Worm (Caenorhabditis elegans): ENCODE data around the gene srb-16.

Gene srb-16

DNA sequence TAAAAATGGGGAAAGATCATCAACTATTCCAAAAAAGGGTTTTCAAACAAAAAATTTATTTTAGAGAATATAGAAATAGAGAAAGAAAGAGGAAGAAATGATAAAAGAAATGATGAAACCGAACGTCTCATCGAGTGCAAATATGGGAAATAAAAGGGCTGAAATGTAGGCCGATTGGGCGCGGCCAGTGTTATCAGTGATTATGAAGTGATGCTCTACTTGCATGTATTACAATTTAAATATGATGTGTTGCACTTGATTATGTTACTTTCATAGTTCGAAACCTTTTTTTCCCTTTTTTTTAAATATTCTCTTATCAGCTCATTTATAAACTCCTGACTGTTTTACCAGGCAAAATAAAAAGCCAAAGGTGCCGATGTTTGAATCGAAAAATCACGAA is 41.0 kb upstream of the srb-16 start:
- TF ChIP-seq unc-130 (GFP tag; optimal IDR thresholded peaks at IDR 0.05) (no peak), pqm-1 (tag; optimal IDR thresholded peaks at IDR 0.05) (peak; percentile 98), dmd-6 (GFP tag; IDR thresholded peaks at IDR 0.05) (peak; percentile 65), nhr-77 (tag; optimal IDR thresholded peaks at IDR 0.05) (peak; percentile 60), daf-16 (GFP tag; optimal IDR thresholded peaks at IDR 0.05) (no peak), daf-16 (tag; optimal IDR thresholded peaks at IDR 0.05) (peak; percentile 69), aha-1 (tag) (peak; percentile 40), dpl-1 (GFP tag; optimal IDR thresholded peaks at IDR 0.05) (no peak), dve-1 (tag; optimal IDR thresholded peaks at IDR 0.05; ENCODE audit: insufficient read depth) (peak; percentile 74), php-3 (GFP tag; IDR thresholded peaks at IDR 0.05) (peak; percentile 47; the same call in 1 of the 2 replicates), jun-1 (tag; optimal IDR thresholded peaks at IDR 0.05) (peak; percentile 18), F37D6.2 (tag; optimal IDR thresholded peaks at IDR 0.05) (no peak), nhr-28 (tag; optimal IDR thresholded peaks at IDR 0.05) (peak; percentile 81), duxl-1 (tag; optimal IDR thresholded peaks at IDR 0.05; ENCODE audit: poor library complexity) (no peak), hlh-11 (tag; optimal IDR thresholded peaks at IDR 0.05) (peak; percentile 67)

- TF ChIP-seq lin-38 (GFP tag; IDR thresholded peaks at IDR 0.05) (peak; percentile 81), aha-1 (tag) (peak; percentile 37), unc-62 (GFP tag; optimal IDR thresholded peaks at IDR 0.05 in 1 of 2) (no peak), unc-62 (tag; optimal IDR thresholded peaks at IDR 0.05) (no peak), snpc-1.2 (GFP tag; IDR thresholded peaks at IDR 0.05) (no peak), nhr-48 (tag; optimal IDR thresholded peaks at IDR 0.05) (no peak)
Measured at ce11 chrII:5187934-5188333, 37.2 kb upstream of the srb-16 start.

ce11 chrII:5187469-5187868 is 36.7 kb upstream of the srb-16 start, which contains the start of gene crh-2:
TSS of gene crh-2 (minus strand) at chrII:5187569.
- TF ChIP-seq unc-39 (tag; optimal IDR thresholded peaks at IDR 0.05) (no peak), rbr-2 (tag; optimal IDR thresholded peaks at IDR 0.05) (no peak), madf-9 (GFP tag; conservative IDR thresholded peaks at IDR 0.05) (no peak), mdt-29 (GFP tag; IDR thresholded peaks at IDR 0.05) (no peak), unc-130 (GFP tag; optimal IDR thresholded peaks at IDR 0.05) (no peak), daf-16 (GFP tag; optimal IDR thresholded peaks at IDR 0.05) (no peak), daf-16 (tag; optimal IDR thresholded peaks at IDR 0.05) (no peak), attf-4 (tag; optimal IDR thresholded peaks at IDR 0.05) (no peak), F10B5.3 (tag; optimal IDR thresholded peaks at IDR 0.05) (no peak), gei-8 (GFP tag; optimal IDR thresholded peaks at IDR 0.05) (no peak), mep-1 (tag; optimal IDR thresholded peaks at IDR 0.05) (no peak), snpc-4 (tag; optimal IDR thresholded peaks at IDR 0.05) (no peak), hlh-11 (tag; optimal IDR thresholded peaks at IDR 0.05) (no peak), T20F7.1 (GFP tag; optimal IDR thresholded peaks at IDR 0.05) (no peak), nhr-6 (tag; optimal IDR thresholded peaks at IDR 0.05) (no peak), hmg-1.1 (GFP tag; IDR thresholded peaks at IDR 0.05) (no peak)

DNA sequence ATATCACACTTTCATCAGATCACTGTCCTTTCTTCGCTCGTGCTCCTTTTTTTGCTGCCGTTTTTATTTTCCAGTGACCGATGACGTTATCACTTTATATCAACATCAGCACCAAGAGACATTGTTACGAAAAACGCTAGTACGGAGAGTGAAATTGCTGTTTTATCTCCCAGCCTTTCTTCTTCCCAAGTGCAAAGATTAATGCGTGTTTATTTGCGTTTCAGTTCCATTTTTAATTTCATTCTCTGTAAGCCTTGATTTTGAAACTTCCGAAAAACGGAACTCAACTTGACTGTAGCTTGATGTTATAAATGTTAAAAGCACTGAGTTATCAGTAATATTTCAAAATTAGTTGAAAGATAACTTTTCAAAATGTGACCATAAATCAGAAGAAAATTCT is 36.1 kb upstream of the srb-16 start:
- TF ChIP-seq nhr-237 (tag; optimal IDR thresholded peaks at IDR 0.05): no peak
- no peak for TF ChIP-seq F49E8.2 (tag; optimal IDR thresholded peaks at IDR 0.05; ENCODE audit: borderline replicate concordance)
- no peak for TF ChIP-seq nhr-77 (tag; optimal IDR thresholded peaks at IDR 0.05)
- TF ChIP-seq nhr-10 (tag; optimal IDR thresholded peaks at IDR 0.05): no peak
- no peak for TF ChIP-seq hif-1 (tag; optimal IDR thresholded peaks at IDR 0.05)
- peak; percentile 62 for TF ChIP-seq hlh-11 (tag; optimal IDR thresholded peaks at IDR 0.05)
- TF ChIP-seq pqm-1 (tag; optimal IDR thresholded peaks at IDR 0.05): peak; percentile 51
- TF ChIP-seq set-16 (GFP tag; IDR thresholded peaks at IDR 0.05): no peak
- no peak for TF ChIP-seq Y5F2A.4 (GFP tag; optimal IDR thresholded peaks at IDR 0.05)
- TF ChIP-seq daf-12 (tag; optimal IDR thresholded peaks at IDR 0.05): no peak
- no peak for TF ChIP-seq ama-1 (optimal IDR thresholded peaks at IDR 0.05)
- no peak for TF ChIP-seq D1046.2 (GFP tag; IDR thresholded peaks at IDR 0.05)
- no peak for TF ChIP-seq mes-2 (tag; optimal IDR thresholded peaks at IDR 0.05; ENCODE audit: poor library complexity, severe bottlenecking)
- TF ChIP-seq egl-27 (tag; optimal IDR thresholded peaks at IDR 0.05): no peak
- TF ChIP-seq aha-1 (tag): peak; percentile 70
- TF ChIP-seq saeg-2 (GFP tag; IDR thresholded peaks at IDR 0.05): no peak
- no peak for TF ChIP-seq mdl-1 (tag; optimal IDR thresholded peaks at IDR 0.05)
- peak; percentile 2 for TF ChIP-seq nhr-48 (tag; optimal IDR thresholded peaks at IDR 0.05)
- no peak for TF ChIP-seq T20F7.1 (GFP tag; optimal IDR thresholded peaks at IDR 0.05)
- TF ChIP-seq lin-39 (tag; optimal IDR thresholded peaks at IDR 0.05): no peak
- no peak for TF ChIP-seq mdt-29 (GFP tag; IDR thresholded peaks at IDR 0.05)
- TF ChIP-seq dve-1 (tag; optimal IDR thresholded peaks at IDR 0.05; ENCODE audit: insufficient read depth): peak; percentile 42
- no peak for TF ChIP-seq dpl-1 (GFP tag; optimal IDR thresholded peaks at IDR 0.05)
- TF ChIP-seq mxl-2 (GFP tag; conservative IDR thresholded peaks at IDR 0.05): no peak
- no peak for TF ChIP-seq duxl-1 (tag; optimal IDR thresholded peaks at IDR 0.05; ENCODE audit: poor library complexity)

All from whole organism, L4 larva.